Fruit fly (Drosophila melanogaster): ENCODE measurements around the gene CatB.
A peak's percentile ranks its signal among the peaks of the same experiment; 100 is the strongest.

Gene CatB

DNA sequence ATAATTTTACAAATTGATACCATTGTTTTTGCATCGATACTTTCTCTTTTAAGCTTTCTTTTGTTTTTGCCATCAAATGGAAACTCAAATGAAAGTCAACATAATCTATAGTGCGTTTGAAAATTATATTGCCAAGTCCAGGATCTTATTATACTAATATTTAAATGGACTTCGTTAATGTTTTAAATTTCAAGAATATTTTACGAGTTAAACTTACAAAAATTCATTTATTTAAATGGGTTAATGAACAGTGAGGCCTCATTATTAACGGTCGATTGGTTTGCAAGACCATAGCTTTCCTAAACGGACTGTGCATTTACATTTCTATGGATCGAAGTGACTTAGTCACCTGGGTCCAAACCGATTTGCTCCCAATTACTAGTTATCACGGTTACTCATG, 31.0 kb downstream of the CatB start:
- peak; percentile 69 for TF ChIP-seq svp (GFP tag)
- peak; percentile 20 for TF ChIP-seq Met (GFP tag; optimal IDR thresholded peaks at IDR 0.05)
- no peak for TF ChIP-seq vri (GFP tag; optimal IDR thresholded peaks at IDR 0.05)
- TF ChIP-seq CG32006 (GFP tag; optimal IDR thresholded peaks at IDR 0.05), result peak; percentile 34
- TF ChIP-seq topi (GFP tag; optimal IDR thresholded peaks at IDR 0.05), result peak; percentile 5
- TF ChIP-seq achi (GFP tag; optimal IDR thresholded peaks at IDR 0.05), result no peak
- TF ChIP-seq Eip78C (GFP tag), result peak; percentile 38
- TF ChIP-seq cyc (GFP tag; optimal IDR thresholded peaks at IDR 0.05), result peak; percentile 10
- no peak for TF ChIP-seq fd85E (GFP tag; optimal IDR thresholded peaks at IDR 0.05)
- TF ChIP-seq Hr4 (GFP tag; optimal IDR thresholded peaks at IDR 0.05), result peak; percentile 33
- TF ChIP-seq dac (GFP tag; optimal IDR thresholded peaks at IDR 0.05), result no peak

DNA sequence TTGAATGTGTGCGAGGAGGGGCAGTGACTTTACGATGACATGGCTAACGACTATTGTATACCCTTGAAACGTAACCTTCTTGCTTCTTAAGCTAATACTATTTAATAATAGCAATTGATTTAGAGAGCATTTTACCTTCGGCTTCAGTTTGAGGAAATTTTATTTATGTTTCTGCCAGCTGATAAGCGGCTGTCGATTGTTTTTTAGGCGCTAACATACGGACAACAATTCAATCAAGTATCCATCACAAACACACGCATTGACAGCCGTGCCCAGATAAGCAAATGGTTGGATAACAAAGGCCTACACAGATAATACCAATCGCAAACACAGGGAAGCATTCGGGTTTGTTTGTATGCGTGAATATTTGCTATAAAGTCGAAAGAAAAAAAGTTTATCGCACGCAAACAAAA, 32.9 kb downstream of the CatB start:
- TF ChIP-seq Hr39 (GFP tag; optimal IDR thresholded peaks at IDR 0.05) (peak; percentile 28), acj6 (GFP tag; optimal IDR thresholded peaks at IDR 0.05) (peak; percentile 15), Ets21C (GFP tag; optimal IDR thresholded peaks at IDR 0.05) (no peak), CG8319 (GFP tag; optimal IDR thresholded peaks at IDR 0.05) (peak; percentile 15), Hr38 (GFP tag; optimal IDR thresholded peaks at IDR 0.05) (no peak), esn (GFP tag; optimal IDR thresholded peaks at IDR 0.05) (peak; percentile 44), CG15336 (GFP tag; IDR thresholded peaks at IDR 0.05) (peak; percentile 54; the same call in 1 of the 2 replicates), net (GFP tag; optimal IDR thresholded peaks at IDR 0.05) (peak; percentile 31), Sox15 (GFP tag; optimal IDR thresholded peaks at IDR 0.05) (no peak), fd59A (GFP tag; optimal IDR thresholded peaks at IDR 0.05) (no peak), CG11762 (GFP tag; optimal IDR thresholded peaks at IDR 0.05; ENCODE audit: insufficient read depth) (peak; percentile 28), CG31627 (GFP tag; optimal IDR thresholded peaks at IDR 0.05) (peak; percentile 29), CG3919 (GFP tag; optimal IDR thresholded peaks at IDR 0.05) (no peak), lz (GFP tag; optimal IDR thresholded peaks at IDR 0.05) (peak; percentile 15), topi (GFP tag; optimal IDR thresholded peaks at IDR 0.05) (peak; percentile 14), CG3032 (tag; optimal IDR thresholded peaks at IDR 0.05) (no peak), ss (GFP tag; optimal IDR thresholded peaks at IDR 0.05) (peak; percentile 22 to 24), CG16779 (tag; optimal IDR thresholded peaks at IDR 0.05) (no peak), Sox14 (GFP tag; optimal IDR thresholded peaks at IDR 0.05) (peak; percentile 12), Eip75B (GFP tag; optimal IDR thresholded peaks at IDR 0.05) (peak; percentile 2), pdm3 (GFP tag; optimal IDR thresholded peaks at IDR 0.05) (peak; percentile 33), CG9139 (GFP tag; optimal IDR thresholded peaks at IDR 0.05) (no peak), CG11294 (GFP tag; IDR thresholded peaks at IDR 0.05) (no peak), Lpt (GFP tag; optimal IDR thresholded peaks at IDR 0.05) (no peak), Eip78C (GFP tag) (peak; percentile 58), CG8119 (GFP tag; IDR thresholded peaks at IDR 0.05) (no peak), fkh (GFP tag; optimal IDR thresholded peaks at IDR 0.05) (peak; percentile 93), eg (GFP tag; IDR thresholded peaks at IDR 0.05) (no peak), fd85E (GFP tag; optimal IDR thresholded peaks at IDR 0.05) (no peak), vri (GFP tag; optimal IDR thresholded peaks at IDR 0.05) (peak; percentile 86), CG32006 (GFP tag; optimal IDR thresholded peaks at IDR 0.05) (peak; percentile 10), CG1621 (tag; optimal IDR thresholded peaks at IDR 0.05) (no peak), CG6163 (GFP tag; IDR thresholded peaks at IDR 0.05) (no peak), Eip93F (GFP tag; optimal IDR thresholded peaks at IDR 0.05) (peak; percentile 77), Blimp-1 (GFP tag; optimal IDR thresholded peaks at IDR 0.05) (no peak), CG34406 (GFP tag; optimal IDR thresholded peaks at IDR 0.05) (peak; percentile 11), Hr4 (GFP tag; optimal IDR thresholded peaks at IDR 0.05) (peak; percentile 3), CG6792 (GFP tag; optimal IDR thresholded peaks at IDR 0.05) (peak; percentile 4), CG6854 (GFP tag; optimal IDR thresholded peaks at IDR 0.05) (no peak), OdsH (GFP tag; optimal IDR thresholded peaks at IDR 0.05) (peak; percentile 4), svp (GFP tag) (peak; percentile 83), CG8632 (GFP tag; optimal IDR thresholded peaks at IDR 0.05) (no peak), Sox102F (GFP tag; optimal IDR thresholded peaks at IDR 0.05) (peak; percentile 8), CG11902 (GFP tag; optimal IDR thresholded peaks at IDR 0.05) (no peak), Smox (GFP tag; optimal IDR thresholded peaks at IDR 0.05) (peak; percentile 39), Ets96B (tag; optimal IDR thresholded peaks at IDR 0.05) (no peak), CG6276 (GFP tag; optimal IDR thresholded peaks at IDR 0.05) (no peak)

All from whole organism, prepupa.